Worm (Caenorhabditis elegans) whole organism, early embryonic: Measurements from ENCODE around the gene nhr-268.

ENCODE experiments used
- B0310.2 ChIP-seq: sonication (generic microtip); optimal IDR thresholded peaks from 2 replicates; lab custom pipeline; 2016; ENCODE audit warnings: mild to moderate bottlenecking, missing genetic modification characterization, missing compliant biosample characterization
- F13C5.2 ChIP-seq: sonication (generic microtip); optimal IDR thresholded peaks from 2 replicates; lab custom pipeline; 2017; ENCODE audit warnings: mild to moderate bottlenecking, missing genetic modification characterization, inconsistent platforms, missing compliant biosample characterization
- aly-1 ChIP-seq: sonication (generic microtip); optimal IDR thresholded peaks from 2 replicates; lab custom pipeline; 2016; ENCODE audit warnings: missing genetic modification characterization, missing compliant biosample characterization
- ama-1 ChIP-seq: fragments of 150-350 bp; optimal IDR thresholded peaks from 2 replicates; lab custom pipeline; 2014
- ceh-13 ChIP-seq: fragments of 200-800 bp; sonication (Bioruptor generic); optimal IDR thresholded peaks from 2 replicates; lab custom pipeline; 2018; ENCODE audit warnings: mild to moderate bottlenecking, missing genetic modification characterization, missing compliant biosample characterization
- ceh-36 ChIP-seq: sonication (generic microtip); optimal IDR thresholded peaks from 2 replicates; lab custom pipeline; 2016; ENCODE audit warnings: missing genetic modification characterization, inconsistent platforms, missing compliant biosample characterization
- flt-1 ChIP-seq: fragments of 200-800 bp; sonication (Bioruptor generic); IDR thresholded peaks from 2 replicates; pipeline ENCODE4 v1.3.6; 2022; ENCODE audit warnings: missing genetic modification characterization, missing compliant biosample characterization
- hmbx-1 ChIP-seq: sonication (generic microtip); optimal IDR thresholded peaks from 2 replicates; lab custom pipeline; 2016; ENCODE audit warnings: mild to moderate bottlenecking, missing genetic modification characterization, missing compliant biosample characterization
- hmg-4 ChIP-seq: fragments of 200-800 bp; sonication (Bioruptor generic); optimal IDR thresholded peaks from 2 replicates; lab custom pipeline; 2018; ENCODE audit warnings: mild to moderate bottlenecking, missing genetic modification characterization, missing compliant biosample characterization
- pes-1 ChIP-seq: fragments of 200-800 bp; sonication (Bioruptor generic); IDR thresholded peaks from 2 replicates; pipeline ENCODE4 v1.3.6; 2022; ENCODE audit warnings: missing genetic modification reagents, missing genetic modification characterization, missing compliant biosample characterization
- sea-1 ChIP-seq: fragments of 200-800 bp; sonication (Bioruptor generic); conservative IDR thresholded peaks from 2 replicates; pipeline ENCODE4 v1.3.6; 2022; ENCODE audit warnings: missing genetic modification characterization, missing compliant biosample characterization
- tbx-37 ChIP-seq: fragments of 200-800 bp; sonication (Bioruptor generic); conservative IDR thresholded peaks from 2 replicates; pipeline ENCODE4 v1.3.6; 2022; ENCODE audit warnings: missing genetic modification reagents, missing genetic modification characterization, missing compliant biosample characterization
- tra-4 ChIP-seq: sonication (generic microtip); optimal IDR thresholded peaks from 2 replicates; lab custom pipeline; 2017; ENCODE audit warnings: missing genetic modification characterization, missing compliant biosample characterization

DNA sequence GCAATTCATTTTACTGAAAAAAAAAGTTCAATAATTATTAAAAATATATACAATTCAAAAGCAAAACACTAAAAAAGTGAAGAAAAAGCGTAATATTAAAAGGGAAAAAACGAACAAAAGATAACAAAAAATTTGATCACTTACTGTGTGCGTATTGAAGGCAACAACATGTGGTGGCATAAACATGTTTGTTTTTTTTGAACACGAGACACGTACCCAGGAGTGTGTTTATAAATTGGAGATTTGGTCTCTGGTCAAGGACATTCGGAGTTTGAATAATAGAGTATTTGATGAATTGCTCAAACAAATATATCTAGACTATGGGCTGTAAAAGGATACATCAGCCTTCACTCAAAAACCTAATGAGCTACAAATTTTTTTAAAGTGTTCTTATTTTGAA lies 25.6 kb downstream of the nhr-268 start:
- no peak for TF ChIP-seq ceh-13 (GFP tag; lab: Kevin White, UChicago)
- no peak for TF ChIP-seq hmbx-1 (tag; lab: Kevin White, UChicago)
- TF ChIP-seq pes-1 (GFP tag; lab: Robert Waterston, UW) = no peak
- no peak for TF ChIP-seq F13C5.2 (tag; lab: Kevin White, UChicago)
- TF ChIP-seq ama-1 (lab: Kevin White, UChicago) = no peak
- no peak for TF ChIP-seq tbx-37 (GFP tag; lab: Robert Waterston, UW)
- TF ChIP-seq tra-4 (tag; lab: Kevin White, UChicago) = no peak
- no peak for TF ChIP-seq ceh-36 (tag; lab: Kevin White, UChicago)
- TF ChIP-seq sea-1 (GFP tag; lab: Robert Waterston, UW) = no peak
- TF ChIP-seq B0310.2 (tag; lab: Kevin White, UChicago) = no peak
- no peak for TF ChIP-seq hmg-4 (GFP tag; lab: Kevin White, UChicago)
- no peak for TF ChIP-seq aly-1 (tag; lab: Kevin White, UChicago)
- no peak for TF ChIP-seq flt-1 (GFP tag; lab: Robert Waterston, UW)
